Fruit fly (Drosophila melanogaster): ENCODE data around the gene CG34376.

- TF ChIP-seq brk (GFP tag; optimal IDR thresholded peaks at IDR 0.05) (no peak), N (GFP tag; optimal IDR thresholded peaks at IDR 0.05) (no peak), Hr83 (GFP tag; optimal IDR thresholded peaks at IDR 0.05; ENCODE audit: poor library complexity, severe bottlenecking) (peak; percentile 44), Dfd (GFP tag; optimal IDR thresholded peaks at IDR 0.05) (no peak), Mio (GFP tag; optimal IDR thresholded peaks at IDR 0.05) (no peak), Hr78 (GFP tag; optimal IDR thresholded peaks at IDR 0.05) (no peak), pan (optimal IDR thresholded peaks at IDR 0.05) (no peak), sage (GFP tag; optimal IDR thresholded peaks at IDR 0.05) (peak; percentile 35), foxo (GFP tag; optimal IDR thresholded peaks at IDR 0.05) (peak; percentile 44 to 86), Dif (GFP tag; optimal IDR thresholded peaks at IDR 0.05; ENCODE audit: partially characterized antibody) (no peak)
These were observed 26.3 kb upstream of the CG34376 start for dm6 chr3R:22421618-22422017.

Data from whole organism, wandering third instar larva.